Worm (Caenorhabditis elegans) whole organism, L2 larva: Measurements from ENCODE around the gene ZK673.1.

Source experiments
- C34F6.9 ChIP-seq: fragments of 150-350 bp; optimal IDR thresholded peaks from 2 replicates; lab custom pipeline; 2014; ENCODE audit warnings: missing biosample characterization, missing genetic modification characterization
- R02D3.7 ChIP-seq: fragments of 150-350 bp; optimal IDR thresholded peaks from 2 replicates; lab custom pipeline; 2014; ENCODE audit warnings: missing biosample characterization, missing genetic modification characterization
- Y55F3AM.14 ChIP-seq: fragments of 200-800 bp; sonication (Bioruptor generic); optimal IDR thresholded peaks from 2 replicates; lab custom pipeline; 2018; ENCODE audit warnings: mild to moderate bottlenecking, missing genetic modification characterization, missing compliant biosample characterization
- ZK546.5 ChIP-seq: sonication (generic microtip); optimal IDR thresholded peaks from 2 replicates; lab custom pipeline; 2017; ENCODE audit warnings: missing biosample characterization, missing genetic modification characterization
- alr-1 ChIP-seq: fragments of 150-350 bp; optimal IDR thresholded peaks from 2 replicates; lab custom pipeline; 2014; ENCODE audit warnings: missing biosample characterization, missing genetic modification characterization
- aly-2 ChIP-seq: fragments of 150-350 bp; optimal IDR thresholded peaks from 2 replicates; lab custom pipeline; 2014; ENCODE audit warnings: missing biosample characterization, missing genetic modification characterization
- ama-1 ChIP-seq: fragments of 150-350 bp; optimal IDR thresholded peaks from 2 replicates; lab custom pipeline; 2018; ENCODE audit warnings: inconsistent platforms
- blmp-1 ChIP-seq: sonication (generic microtip); optimal IDR thresholded peaks from 2 replicates; lab custom pipeline; 2017; ENCODE audit warnings: missing genetic modification characterization, mild to moderate bottlenecking, missing compliant biosample characterization, antibody characterized with exemption, moderate library complexity; ENCODE audit not compliant: insufficient read depth
- ceh-16 ChIP-seq: fragments of 150-350 bp; optimal IDR thresholded peaks from 2 replicates; lab custom pipeline; 2014; ENCODE audit warnings: missing biosample characterization, missing genetic modification characterization
- dmd-4 ChIP-seq: sonication (generic microtip); optimal IDR thresholded peaks from 2 replicates; lab custom pipeline; 2017; ENCODE audit warnings: missing biosample characterization, missing genetic modification characterization
- fos-1 ChIP-seq: fragments of 150-350 bp; optimal IDR thresholded peaks from 2 replicates; lab custom pipeline; 2014; ENCODE audit warnings: missing biosample characterization, missing genetic modification characterization
- gmeb-1 ChIP-seq: fragments of 150-350 bp; optimal IDR thresholded peaks from 2 replicates; lab custom pipeline; 2014; ENCODE audit warnings: missing biosample characterization, missing genetic modification characterization
- lin-39 ChIP-seq: fragments of 150-350 bp; optimal IDR thresholded peaks from 2 replicates; lab custom pipeline; 2014; ENCODE audit warnings: missing biosample characterization, missing genetic modification reagents, missing genetic modification characterization
- lsy-2 ChIP-seq, 2 experiments: fragments of 150-350 bp in 1 of 2; sonication (generic microtip) in 1 of 2; optimal IDR thresholded peaks; 2 replicates each; lab custom pipeline; 2014 to 2017; ENCODE audit warnings: missing biosample characterization in 2 of 2, missing genetic modification characterization in 2 of 2
- mab-5 ChIP-seq: fragments of 150-350 bp; optimal IDR thresholded peaks from 2 replicates; lab custom pipeline; 2014; ENCODE audit warnings: missing biosample characterization, missing genetic modification characterization
- mdl-1 ChIP-seq, 2 experiments: fragments of 150-350 bp in 1 of 2; sonication (generic microtip) in 1 of 2; optimal IDR thresholded peaks; 2 replicates each; lab custom pipeline; 2017; ENCODE audit warnings: missing biosample characterization in 2 of 2, missing genetic modification characterization in 2 of 2
- nhr-10 ChIP-seq: sonication (generic microtip); optimal IDR thresholded peaks from 2 replicates; lab custom pipeline; 2017; ENCODE audit warnings: missing biosample characterization, missing genetic modification characterization
- nhr-11 ChIP-seq: fragments of 150-350 bp; optimal IDR thresholded peaks from 2 replicates; lab custom pipeline; 2014; ENCODE audit warnings: missing biosample characterization, missing genetic modification characterization
- nhr-129 ChIP-seq: fragments of 150-350 bp; optimal IDR thresholded peaks from 2 replicates; lab custom pipeline; 2014; ENCODE audit warnings: missing biosample characterization, missing genetic modification characterization
- nhr-23 ChIP-seq: fragments of 150-350 bp; optimal IDR thresholded peaks from 2 replicates; lab custom pipeline; 2014; ENCODE audit warnings: missing biosample characterization, missing genetic modification reagents, missing genetic modification characterization
- nhr-237 ChIP-seq: fragments of 150-350 bp; optimal IDR thresholded peaks from 2 replicates; lab custom pipeline; 2014; ENCODE audit warnings: missing biosample characterization, missing genetic modification characterization
- nhr-25 ChIP-seq: fragments of 150-350 bp; sonication (generic microtip); optimal IDR thresholded peaks from 3 replicates; lab custom pipeline; 2014; ENCODE audit warnings: missing biosample characterization, missing genetic modification characterization
- nhr-6 ChIP-seq: fragments of 150-350 bp; optimal IDR thresholded peaks from 2 replicates; lab custom pipeline; 2014; ENCODE audit warnings: missing biosample characterization, missing genetic modification characterization
- peb-1 ChIP-seq: fragments of 150-350 bp; optimal IDR thresholded peaks from 2 replicates; lab custom pipeline; 2014; ENCODE audit warnings: missing biosample characterization, missing genetic modification characterization
- sem-4 ChIP-seq: fragments of 150-350 bp; optimal IDR thresholded peaks from 2 replicates; lab custom pipeline; 2014; ENCODE audit warnings: missing biosample characterization, missing genetic modification reagents, missing genetic modification characterization
- skn-1 ChIP-seq: sonication (generic microtip); optimal IDR thresholded peaks from 2 replicates; lab custom pipeline; 2017; ENCODE audit warnings: missing biosample characterization, missing genetic modification characterization
- sma-9 ChIP-seq, 2 experiments: fragments of 150-350 bp in 1 of 2; sonication (generic microtip) in 1 of 2; optimal IDR thresholded peaks; 2 replicates each; lab custom pipeline; 2014 to 2016; ENCODE audit warnings: missing genetic modification characterization in 2 of 2, mild to moderate bottlenecking in 1 of 2, missing biosample characterization in 1 of 2, missing compliant biosample characterization in 1 of 2, missing genetic modification reagents in 1 of 2, moderate library complexity in 1 of 2
- snpc-4 ChIP-seq: fragments of 150-350 bp; optimal IDR thresholded peaks from 2 replicates; lab custom pipeline; 2014; ENCODE audit warnings: missing biosample characterization, missing genetic modification characterization
- unc-39 ChIP-seq: fragments of 150-350 bp; optimal IDR thresholded peaks from 2 replicates; lab custom pipeline; 2014; ENCODE audit warnings: missing biosample characterization, missing genetic modification characterization
- unc-55 ChIP-seq: fragments of 150-350 bp; sonication (generic microtip); optimal IDR thresholded peaks from 3 replicates; lab custom pipeline; 2014; ENCODE audit warnings: missing biosample characterization, missing genetic modification reagents, missing genetic modification characterization
- unc-62 ChIP-seq: fragments of 150-350 bp; optimal IDR thresholded peaks from 2 replicates; lab custom pipeline; 2014; ENCODE audit warnings: missing biosample characterization, missing genetic modification reagents, missing genetic modification characterization
- zag-1 ChIP-seq: fragments of 150-350 bp; optimal IDR thresholded peaks from 2 replicates; lab custom pipeline; 2014; ENCODE audit warnings: missing biosample characterization, missing genetic modification characterization
- ztf-11 ChIP-seq: sonication (generic microtip); optimal IDR thresholded peaks from 2 replicates; lab custom pipeline; 2017; ENCODE audit warnings: missing biosample characterization, missing genetic modification characterization
- ztf-4 ChIP-seq: fragments of 150-350 bp; optimal IDR thresholded peaks from 2 replicates; lab custom pipeline; 2014; ENCODE audit warnings: missing biosample characterization, missing genetic modification characterization

ZK673.1 gene

ce11 chrII:10461207-10461606, 18.3 kb downstream of the ZK673.1 start, which contains the start of gene ZK673.5:
Gene ZK673.5 (plus strand): TSS chrII:10461507.
- TF ChIP-seq R02D3.7 (no peak), alr-1 (no peak), mdl-1 (tag; optimal IDR thresholded peaks at IDR 0.05; lab: Kevin White, UChicago) (no peak), ceh-16 (tag; lab: Kevin White, UChicago) (no peak), nhr-129 (tag; lab: Kevin White, UChicago) (no peak), nhr-10 (no peak), snpc-4 (tag; lab: Kevin White, UChicago) (no peak), lsy-2 (tag; optimal IDR thresholded peaks at IDR 0.05; lab: Kevin White, UChicago) (no peak), unc-55 (GFP tag; lab: Kevin White, UChicago) (no peak)

- TF ChIP-seq nhr-25 (tag; lab: Kevin White, UChicago) = no peak
- no peak for TF ChIP-seq ztf-4
- no peak for TF ChIP-seq lin-39 (tag; lab: Kevin White, UChicago)
- no peak for TF ChIP-seq ama-1
- TF ChIP-seq peb-1 = no peak
- TF ChIP-seq ceh-16 (tag; lab: Kevin White, UChicago) = no peak
- no peak for TF ChIP-seq aly-2 (tag; lab: Kevin White, UChicago)
- no peak for TF ChIP-seq sem-4 (tag; lab: Kevin White, UChicago)
- no peak for TF ChIP-seq dmd-4 (tag; lab: Kevin White, UChicago)
- TF ChIP-seq zag-1 (tag; lab: Kevin White, UChicago) = no peak
- TF ChIP-seq gmeb-1 (tag; lab: Kevin White, UChicago) = no peak
- TF ChIP-seq snpc-4 (tag; lab: Kevin White, UChicago) = no peak
- no peak for TF ChIP-seq nhr-237 (tag; lab: Kevin White, UChicago)
- no peak for TF ChIP-seq nhr-6 (tag; lab: Kevin White, UChicago)
- TF ChIP-seq skn-1 = no peak
- TF ChIP-seq nhr-23 (tag; lab: Kevin White, UChicago) = no peak
- TF ChIP-seq unc-62 = no peak
These were observed 21.4 kb downstream of the ZK673.1 start, which contains the start of the genes ZK673.6 and sdz-37 for ce11 chrII:10464230-10464920. Gene ZK673.6 (minus strand): TSS chrII:10464330. Gene sdz-37 (plus strand): TSS chrII:10464870.

ce11 chrII:10466552-10466951, 23.6 kb downstream of the ZK673.1 start, which contains the start of gene tnc-2:
Gene tnc-2 (plus strand): TSS chrII:10466852.
- TF ChIP-seq blmp-1 (tag; lab: Kevin White, UChicago) (no peak), unc-39 (tag; lab: Kevin White, UChicago) (no peak), fos-1 (no peak), gmeb-1 (tag; lab: Kevin White, UChicago) (no peak), ceh-16 (tag; lab: Kevin White, UChicago) (no peak), nhr-25 (tag; lab: Kevin White, UChicago) (no peak), sma-9 (GFP tag; optimal IDR thresholded peaks at IDR 0.05; lab: Kevin White, UChicago) (no peak), sma-9 (tag; optimal IDR thresholded peaks at IDR 0.05; lab: Kevin White, UChicago) (no peak), unc-55 (GFP tag; lab: Kevin White, UChicago) (no peak), Y55F3AM.14 (GFP tag; lab: Kevin White, UChicago) (no peak), mab-5 (tag; lab: Kevin White, UChicago) (no peak), ZK546.5 (tag; lab: Kevin White, UChicago) (no peak), dmd-4 (tag; lab: Kevin White, UChicago) (no peak)
- TF ChIP-seq, all 48 proteins: peak for 0

ce11 chrII:10470159-10470558, 27.2 kb downstream of the ZK673.1 start, which contains the start of gene clec-143:
Gene clec-143 (minus strand): TSS chrII:10470297.
- TF ChIP-seq zag-1 (tag; lab: Kevin White, UChicago) = no peak
- TF ChIP-seq gmeb-1 (tag; lab: Kevin White, UChicago) = no peak
- no peak for TF ChIP-seq ztf-11 (tag; lab: Kevin White, UChicago)
- no peak for TF ChIP-seq nhr-11
- no peak for TF ChIP-seq unc-55 (GFP tag; lab: Kevin White, UChicago)
- no peak for TF ChIP-seq blmp-1 (tag; lab: Kevin White, UChicago)
- no peak for TF ChIP-seq snpc-4 (tag; lab: Kevin White, UChicago)
- peak; percentile 62 for TF ChIP-seq fos-1
- no peak for TF ChIP-seq ceh-16 (tag; lab: Kevin White, UChicago)
- TF ChIP-seq C34F6.9 (tag; lab: Kevin White, UChicago) = no peak
- peak; percentile 78 for TF ChIP-seq skn-1
- TF ChIP-seq aly-2 (tag; lab: Kevin White, UChicago) = no peak
- TF ChIP-seq R02D3.7 = no peak
- TF ChIP-seq nhr-23 (tag; lab: Kevin White, UChicago) = no peak
- no peak for TF ChIP-seq ZK546.5 (tag; lab: Kevin White, UChicago)
